Worm (Caenorhabditis elegans): ENCODE measurements around the gene D1069.3.

DNA sequence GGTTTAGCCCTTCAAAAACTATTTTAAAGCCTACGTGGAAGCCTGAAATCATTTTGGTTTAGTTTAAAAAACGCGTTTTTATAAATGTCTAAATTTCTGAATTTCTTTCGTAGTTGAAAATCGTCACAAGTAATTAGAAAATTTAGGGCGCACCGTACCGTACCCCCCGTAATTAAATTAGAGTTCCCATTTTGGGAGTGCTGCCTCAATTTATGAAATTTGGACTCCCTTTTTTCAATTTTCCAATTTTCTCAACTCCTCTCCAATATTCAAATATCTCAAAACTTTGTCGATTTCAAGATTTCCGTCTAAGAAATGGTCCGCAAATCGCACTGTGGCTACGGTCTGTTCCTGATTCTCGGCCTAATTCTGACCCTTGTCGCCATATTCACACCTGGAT is 7.5 kb downstream of the D1069.3 start, which contains the start of gene clc-31:
- TF ChIP-seq snpc-4 (tag; optimal IDR thresholded peaks at IDR 0.05): no peak
- TF ChIP-seq nhr-12 (tag; optimal IDR thresholded peaks at IDR 0.05): no peak
- no peak for TF ChIP-seq ceh-39 (tag; optimal IDR thresholded peaks at IDR 0.05)
- no peak for TF ChIP-seq unc-62 (GFP tag; optimal IDR thresholded peaks at IDR 0.05)
- TF ChIP-seq lsy-2 (tag; optimal IDR thresholded peaks at IDR 0.05): no peak
- TF ChIP-seq ham-2 (GFP tag; optimal IDR thresholded peaks at IDR 0.05): no peak
- no peak for TF ChIP-seq elt-1 (tag; optimal IDR thresholded peaks at IDR 0.05; ENCODE audit: borderline replicate concordance, insufficient read depth)

All from whole organism, mixed stage, embryonic.